Worm (Caenorhabditis elegans) whole organism, young adult: Measurements from ENCODE around the gene B0001.3.

Experiments
- B0035.1 ChIP-seq: sonication (generic microtip); optimal IDR thresholded peaks from 2 replicates; lab custom pipeline; 2016; ENCODE audit warnings: missing genetic modification characterization, mild to moderate bottlenecking, missing compliant biosample characterization, missing genotype, missing genetic modification reagents
- C06A6.2 ChIP-seq: fragments of 200-800 bp; sonication (Bioruptor generic); conservative IDR thresholded peaks from 2 replicates; pipeline ENCODE4 v1.3.6; 2022; ENCODE audit warnings: missing genetic modification characterization, missing compliant biosample characterization
- D2030.7 ChIP-seq: fragments of 200-800 bp; sonication (Bioruptor generic); IDR thresholded peaks from 2 replicates; pipeline ENCODE4 v1.3.6; 2022; ENCODE audit warnings: missing genetic modification reagents, missing genetic modification characterization, missing compliant biosample characterization
- F33H1.4 ChIP-seq: fragments of 200-800 bp; sonication (Bioruptor generic); IDR thresholded peaks from 2 replicates; pipeline ENCODE4 v1.3.6; 2022; ENCODE audit warnings: missing genetic modification reagents, missing genetic modification characterization, missing compliant biosample characterization
- F57C9.4 ChIP-seq: sonication (generic microtip); optimal IDR thresholded peaks from 2 replicates; lab custom pipeline; 2017; ENCODE audit warnings: mild to moderate bottlenecking, missing genetic modification characterization, missing compliant biosample characterization
- T26A5.8 ChIP-seq: sonication (generic microtip); optimal IDR thresholded peaks from 2 replicates; lab custom pipeline; 2016; ENCODE audit warnings: missing genetic modification characterization, missing compliant biosample characterization
- Y79H2A.3 ChIP-seq: fragments of 200-800 bp; sonication (Bioruptor generic); conservative IDR thresholded peaks from 2 replicates; pipeline ENCODE4 v1.3.6; 2022; ENCODE audit warnings: missing genetic modification reagents, missing genetic modification characterization, missing compliant biosample characterization
- attf-5 ChIP-seq: fragments of 200-800 bp; sonication (Bioruptor generic); optimal IDR thresholded peaks from 2 replicates; lab custom pipeline; 2018; ENCODE audit warnings: mild to moderate bottlenecking, missing genetic modification characterization, missing compliant biosample characterization
- bed-2 ChIP-seq: fragments of 200-800 bp; sonication (Bioruptor generic); IDR thresholded peaks from 2 replicates; pipeline ENCODE4 v1.3.6; 2022; ENCODE audit warnings: missing genetic modification reagents, missing genetic modification characterization, missing compliant biosample characterization
- ccch-3 ChIP-seq: fragments of 200-800 bp; sonication (Bioruptor generic); optimal IDR thresholded peaks from 2 replicates; lab custom pipeline; 2018; ENCODE audit warnings: mild to moderate bottlenecking, missing genetic modification characterization, missing compliant biosample characterization
- cebp-1 ChIP-seq, 2 experiments: fragments of 200-800 bp in 1 of 2; sonication (Bioruptor generic) in 1 of 2; sonication (generic microtip) in 1 of 2; IDR thresholded peaks in 1 of 2; optimal IDR thresholded peaks in 1 of 2; 2 replicates each; pipeline versions ENCODE4 v1.3.6 to Lab custom; 2017 to 2022; ENCODE audit warnings: missing compliant biosample characterization in 2 of 2, missing genetic modification characterization in 2 of 2, mild to moderate bottlenecking in 1 of 2, missing genetic modification reagents in 1 of 2, moderate library complexity in 1 of 2
- cebp-2 ChIP-seq: fragments of 200-800 bp; sonication (Bioruptor generic); IDR thresholded peaks from 2 replicates; pipeline ENCODE4 v1.3.6; 2022; ENCODE audit warnings: missing genetic modification characterization, missing compliant biosample characterization
- ceh-79 ChIP-seq: sonication (generic microtip); optimal IDR thresholded peaks from 2 replicates; lab custom pipeline; 2017; ENCODE audit warnings: mild to moderate bottlenecking, missing genetic modification characterization, missing compliant biosample characterization
- ekl-4 ChIP-seq: fragments of 200-800 bp; sonication (Bioruptor generic); IDR thresholded peaks from 2 replicates; pipeline ENCODE4 v1.3.6; 2022; ENCODE audit warnings: missing genetic modification reagents, missing genetic modification characterization, missing compliant biosample characterization
- hmg-1.2 ChIP-seq: fragments of 200-800 bp; sonication (Bioruptor generic); IDR thresholded peaks from 2 replicates; pipeline ENCODE4 v1.3.6; 2022; ENCODE audit warnings: missing genetic modification reagents, missing genetic modification characterization, missing compliant biosample characterization
- hrde-1 ChIP-seq: sonication (generic microtip); optimal IDR thresholded peaks from 2 replicates; lab custom pipeline; 2016; ENCODE audit warnings: missing genetic modification characterization, mild to moderate bottlenecking, missing compliant biosample characterization, moderate library complexity, missing genotype, missing genetic modification reagents, borderline replicate concordance
- let-526 ChIP-seq: fragments of 200-800 bp; sonication (Bioruptor generic); IDR thresholded peaks from 2 replicates; pipeline ENCODE4 v1.3.6; 2022; ENCODE audit warnings: missing genetic modification reagents, missing genetic modification characterization, missing compliant biosample characterization
- lin-26 ChIP-seq: fragments of 200-800 bp; sonication (Bioruptor generic); IDR thresholded peaks from 2 replicates; pipeline ENCODE4 v1.3.6; 2022; ENCODE audit warnings: missing genetic modification reagents, missing genetic modification characterization, missing compliant biosample characterization
- lsl-1 ChIP-seq: fragments of 200-800 bp; sonication (Bioruptor generic); optimal IDR thresholded peaks from 2 replicates; lab custom pipeline; 2018; ENCODE audit warnings: mild to moderate bottlenecking, missing genetic modification characterization, moderate library complexity, missing compliant biosample characterization
- madf-8 ChIP-seq: fragments of 200-800 bp; sonication (Bioruptor generic); conservative IDR thresholded peaks from 2 replicates; pipeline ENCODE4 v1.3.6; 2022; ENCODE audit warnings: missing genetic modification reagents, missing genetic modification characterization, missing compliant biosample characterization
- mcd-1 ChIP-seq: fragments of 200-800 bp; sonication (Bioruptor generic); IDR thresholded peaks from 2 replicates; pipeline ENCODE4 v1.3.6; 2022; ENCODE audit warnings: missing genetic modification reagents, missing genetic modification characterization, missing compliant biosample characterization
- mxl-1 ChIP-seq: sonication (generic microtip); optimal IDR thresholded peaks from 2 replicates; lab custom pipeline; 2016; ENCODE audit warnings: missing genetic modification characterization, missing compliant biosample characterization
- nhr-80 ChIP-seq: sonication (generic microtip); optimal IDR thresholded peaks from 2 replicates; lab custom pipeline; 2016; ENCODE audit warnings: missing genetic modification characterization, missing compliant biosample characterization
- pbrm-1 ChIP-seq: fragments of 200-800 bp; sonication (Bioruptor generic); IDR thresholded peaks from 2 replicates; pipeline ENCODE4 v1.3.6; 2022; ENCODE audit warnings: missing genetic modification reagents, missing genetic modification characterization, missing compliant biosample characterization
- rcor-1 ChIP-seq: fragments of 200-800 bp; sonication (Bioruptor generic); IDR thresholded peaks from 2 replicates; pipeline ENCODE4 v1.3.6; 2022; ENCODE audit warnings: missing genetic modification reagents, missing genetic modification characterization, missing compliant biosample characterization
- sea-2 ChIP-seq: fragments of 200-800 bp; sonication (Bioruptor generic); IDR thresholded peaks from 2 replicates; pipeline ENCODE4 v1.3.6; 2022; ENCODE audit warnings: missing genetic modification characterization, missing compliant biosample characterization
- snpc-1.1 ChIP-seq: sonication (generic microtip); optimal IDR thresholded peaks from 2 replicates; lab custom pipeline; 2017; ENCODE audit warnings: missing genetic modification characterization, mild to moderate bottlenecking, missing compliant biosample characterization, antibody characterized with exemption, moderate library complexity, missing genotype, missing genetic modification reagents; ENCODE audit not compliant: insufficient read depth
- snpc-4 ChIP-seq, 5 experiments: fragments of 150-350 bp in 1 of 5; sonication (generic microtip) in 4 of 5; optimal IDR thresholded peaks; 2 replicates each; lab custom pipeline; 2014 to 2018; ENCODE audit warnings: missing genetic modification characterization in 5 of 5, missing biosample characterization in 3 of 5, antibody characterized with exemption in 2 of 5, mild to moderate bottlenecking in 2 of 5, missing compliant biosample characterization in 2 of 5, missing genotype in 2 of 5, moderate library complexity in 2 of 5, missing genetic modification reagents in 1 of 5
- somi-1 ChIP-seq: fragments of 200-800 bp; sonication (Bioruptor generic); optimal IDR thresholded peaks from 2 replicates; lab custom pipeline; 2018; ENCODE audit warnings: mild to moderate bottlenecking, missing genetic modification characterization, missing compliant biosample characterization
- sptf-2 ChIP-seq: fragments of 200-800 bp; sonication (Bioruptor generic); optimal IDR thresholded peaks from 2 replicates; lab custom pipeline; 2018; ENCODE audit warnings: mild to moderate bottlenecking, missing genetic modification characterization, missing compliant biosample characterization
- tbx-9 ChIP-seq: sonication (generic microtip); optimal IDR thresholded peaks from 2 replicates; lab custom pipeline; 2016; ENCODE audit warnings: borderline replicate concordance, missing genetic modification characterization, inconsistent platforms, missing compliant biosample characterization
- xnd-1 ChIP-seq: sonication (generic microtip); optimal IDR thresholded peaks from 2 replicates; lab custom pipeline; 2016; ENCODE audit warnings: missing genotype, missing genetic modification reagents, missing genetic modification characterization, missing compliant biosample characterization
- zfh-2 ChIP-seq: fragments of 200-800 bp; sonication (Bioruptor generic); conservative IDR thresholded peaks from 2 replicates; pipeline ENCODE4 v1.3.6; 2022; ENCODE audit warnings: missing genetic modification reagents, missing genetic modification characterization, missing compliant biosample characterization
- ztf-18 ChIP-seq: sonication (generic microtip); optimal IDR thresholded peaks from 2 replicates; lab custom pipeline; 2016; ENCODE audit warnings: missing genotype, mild to moderate bottlenecking, missing genetic modification characterization, missing compliant biosample characterization
- ztf-26 ChIP-seq: sonication (generic microtip); optimal IDR thresholded peaks from 2 replicates; lab custom pipeline; 2017; ENCODE audit warnings: missing genetic modification characterization, missing compliant biosample characterization
- ztf-6 ChIP-seq: fragments of 200-800 bp; sonication (Bioruptor generic); IDR thresholded peaks from 2 replicates; pipeline ENCODE4 v1.3.6; 2022; ENCODE audit warnings: missing genetic modification reagents, missing genetic modification characterization, missing compliant biosample characterization

B0001.3 gene

ce11 chrIV:12131308-12132072 lies 14.0 kb downstream of the B0001.3 start:
- TF ChIP-seq snpc-1.1 (tag; lab: Kevin White, UChicago) (peak; percentile 45), F57C9.4 (tag; lab: Kevin White, UChicago) (no peak), snpc-4 (GFP tag; optimal IDR thresholded peaks at IDR 0.05; lab: Kevin White, UChicago) (peak; percentile 19), snpc-4 (tag; optimal IDR thresholded peaks at IDR 0.05; lab: Kevin White, UChicago) (peak in 2 of 4 experiments; percentile 44 to 69)

- TF ChIP-seq T26A5.8 (tag; lab: Kevin White, UChicago) (no peak), zfh-2 (GFP tag; lab: Robert Waterston, UW) (no peak), lin-26 (GFP tag; lab: Robert Waterston, UW) (no peak), mcd-1 (GFP tag; lab: Robert Waterston, UW) (no peak), bed-2 (GFP tag; lab: Robert Waterston, UW) (no peak), C06A6.2 (no peak), B0035.1 (tag; lab: Kevin White, UChicago) (no peak), ekl-4 (GFP tag; lab: Robert Waterston, UW) (no peak), hmg-1.2 (GFP tag; lab: Robert Waterston, UW) (no peak), let-526 (GFP tag; lab: Robert Waterston, UW) (no peak)
Observed at ce11 chrIV:12129204-12129603, 16.3 kb downstream of the B0001.3 start, which contains the start of gene lin-24. Gene lin-24 (plus strand): TSS chrIV:12129504.

- TF ChIP-seq nhr-80 (tag; lab: Kevin White, UChicago): peak; percentile 67
- TF ChIP-seq cebp-1 (GFP tag; IDR thresholded peaks at IDR 0.05; lab: Robert Waterston, UW): no peak
- peak; percentile 6 for TF ChIP-seq cebp-1 (tag; optimal IDR thresholded peaks at IDR 0.05; lab: Kevin White, UChicago)
- no peak for TF ChIP-seq tbx-9 (tag; lab: Kevin White, UChicago)
- 0 out of 2 replicates have a peak, but pooled peaks have one; percentile 10 for TF ChIP-seq cebp-2 (GFP tag; lab: Robert Waterston, UW)
Observed at ce11 chrIV:12128708-12129107, 16.8 kb downstream of the B0001.3 start.

- 0 out of 2 replicates have a peak, but pooled peaks have one; percentile 41 for TF ChIP-seq cebp-2 (GFP tag; lab: Robert Waterston, UW)
- TF ChIP-seq cebp-1 (GFP tag; IDR thresholded peaks at IDR 0.05; lab: Robert Waterston, UW): 0 out of 2 replicates have a peak, but pooled peaks have one; percentile 24
- peak; percentile 59 for TF ChIP-seq cebp-1 (tag; optimal IDR thresholded peaks at IDR 0.05; lab: Kevin White, UChicago)
- no peak for TF ChIP-seq mcd-1 (GFP tag; lab: Robert Waterston, UW)
Observed at ce11 chrIV:12127838-12128237, 17.7 kb downstream of the B0001.3 start.

ce11 chrIV:12126740-12127472 lies 18.6 kb downstream of the B0001.3 start:
- TF ChIP-seq hrde-1 (tag; lab: Kevin White, UChicago) (no peak), ztf-26 (tag; lab: Kevin White, UChicago) (no peak), ztf-18 (tag; lab: Kevin White, UChicago) (no peak), madf-8 (peak; percentile 43; the same call in 1 of the 2 replicates), F33H1.4 (peak; percentile 83), rcor-1 (GFP tag; lab: Robert Waterston, UW) (no peak), ztf-6 (GFP tag; lab: Robert Waterston, UW) (no peak), sptf-2 (no peak), pbrm-1 (GFP tag; lab: Robert Waterston, UW) (no peak), D2030.7 (peak; percentile 33; the same call in 1 of the 2 replicates), attf-5 (GFP tag; lab: Kevin White, UChicago) (no peak), somi-1 (no peak), sea-2 (GFP tag; lab: Robert Waterston, UW) (no peak), Y79H2A.3 (GFP tag; lab: Robert Waterston, UW) (no peak), ccch-3 (GFP tag; lab: Kevin White, UChicago) (no peak), xnd-1 (peak; percentile 67), F57C9.4 (tag; lab: Kevin White, UChicago) (no peak), hmg-1.2 (GFP tag; lab: Robert Waterston, UW) (no peak), mxl-1 (no peak), ceh-79 (no peak), lsl-1 (GFP tag; lab: Kevin White, UChicago) (peak; percentile 90)
